Fruit fly (Drosophila melanogaster) Kc167 (cell line): ENCODE data around the gene CG32147.

ENCODE experiments used
- Myc ChIP-seq: fragments of >200 bp; optimal IDR thresholded peaks from 2 replicates; lab custom pipeline; 2017; ENCODE audit warnings: missing external identifiers
- Sin3A ChIP-seq: fragments of >200 bp; optimal IDR thresholded peaks from 2 replicates; lab custom pipeline; 2018; ENCODE audit warnings: missing external identifiers

DNA sequence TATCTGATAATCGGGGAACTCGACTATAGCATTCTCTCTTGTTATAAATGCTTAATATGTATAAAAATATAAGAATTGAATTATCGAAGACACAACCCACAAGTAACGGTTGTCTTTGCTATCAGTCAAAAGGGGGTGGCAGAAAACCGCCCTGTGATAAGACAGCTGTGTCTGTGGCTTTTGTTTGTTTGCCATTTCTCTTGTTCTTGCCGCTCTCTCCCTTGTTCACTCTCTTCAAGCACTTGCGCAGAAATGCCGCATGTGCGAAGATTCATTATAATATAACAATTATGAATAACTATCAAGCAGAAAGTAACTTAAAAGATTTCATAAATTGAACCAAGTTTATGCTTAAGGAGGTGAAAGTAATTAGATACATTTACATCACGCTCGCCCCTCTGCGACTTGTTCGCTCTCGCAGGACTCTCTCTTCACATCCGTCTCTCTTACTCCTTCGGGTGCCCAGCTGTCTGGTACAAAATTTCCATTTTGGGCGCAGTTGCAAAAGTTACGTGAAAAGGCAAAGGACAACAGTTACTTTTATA, 2.9 kb upstream of the CG32147 start, which contains the start of gene FucTA:
- TF ChIP-seq Sin3A (no peak), Myc (lab: Kevin White, UChicago) (no peak)
